Worm (Caenorhabditis elegans) whole organism, mixed stage, embryonic: Measurements from ENCODE around the gene ugt-62.

Source experiments
- M03D4.4 ChIP-seq: sonication (generic microtip); optimal IDR thresholded peaks from 2 replicates; lab custom pipeline; 2017; ENCODE audit warnings: mild to moderate bottlenecking, missing genetic modification characterization, missing compliant biosample characterization
- blmp-1 ChIP-seq: fragments of 150-350 bp; optimal IDR thresholded peaks from 2 replicates; lab custom pipeline; 2014; ENCODE audit warnings: missing biosample characterization, missing genetic modification characterization
- ceh-39 ChIP-seq: fragments of 150-350 bp; optimal IDR thresholded peaks from 2 replicates; lab custom pipeline; 2014; ENCODE audit warnings: missing biosample characterization, missing genetic modification characterization
- ces-1 ChIP-seq: fragments of 150-350 bp; optimal IDR thresholded peaks from 2 replicates; lab custom pipeline; 2014; ENCODE audit warnings: missing biosample characterization, missing genetic modification reagents, missing genetic modification characterization
- cnd-1 ChIP-seq: fragments of 200-800 bp; sonication (Bioruptor generic); optimal IDR thresholded peaks from 2 replicates; lab custom pipeline; 2018; ENCODE audit warnings: mild to moderate bottlenecking, missing genetic modification characterization, missing compliant biosample characterization
- drap-1 ChIP-seq: fragments of 200-800 bp; sonication (Bioruptor generic); optimal IDR thresholded peaks from 3 replicates; lab custom pipeline; 2018; ENCODE audit warnings: mild to moderate bottlenecking, missing genetic modification characterization, missing compliant biosample characterization
- elt-1 ChIP-seq: sonication (generic microtip); optimal IDR thresholded peaks from 2 replicates; lab custom pipeline; 2017; ENCODE audit warnings: missing genetic modification characterization, mild to moderate bottlenecking, missing compliant biosample characterization, antibody characterized with exemption, moderate library complexity, borderline replicate concordance; ENCODE audit not compliant: insufficient read depth
- elt-3 ChIP-seq: fragments of 150-350 bp; optimal IDR thresholded peaks from 2 replicates; lab custom pipeline; 2014; ENCODE audit warnings: missing biosample characterization, missing genetic modification characterization
- ham-2 ChIP-seq: fragments of 200-800 bp; sonication (Bioruptor generic); optimal IDR thresholded peaks from 2 replicates; lab custom pipeline; 2018; ENCODE audit warnings: mild to moderate bottlenecking, missing genetic modification characterization, missing compliant biosample characterization
- hlh-1 ChIP-seq: fragments of 150-350 bp; optimal IDR thresholded peaks from 2 replicates; lab custom pipeline; 2014; ENCODE audit warnings: missing biosample characterization, missing genetic modification reagents, missing genetic modification characterization
- lin-13 ChIP-seq: fragments of 150-350 bp; optimal IDR thresholded peaks from 2 replicates; lab custom pipeline; 2014; ENCODE audit warnings: missing biosample characterization, missing genetic modification characterization
- lin-32 ChIP-seq: fragments of 200-800 bp; sonication (Bioruptor generic); optimal IDR thresholded peaks from 2 replicates; lab custom pipeline; 2018; ENCODE audit warnings: mild to moderate bottlenecking, missing genetic modification characterization, missing compliant biosample characterization
- lsy-2 ChIP-seq: fragments of 150-350 bp; optimal IDR thresholded peaks from 2 replicates; lab custom pipeline; 2014; ENCODE audit warnings: missing biosample characterization, missing genetic modification characterization
- mab-5 ChIP-seq: fragments of 150-350 bp; optimal IDR thresholded peaks from 2 replicates; lab custom pipeline; 2014; ENCODE audit warnings: missing biosample characterization, missing genetic modification characterization
- mep-1 ChIP-seq: fragments of 150-350 bp; optimal IDR thresholded peaks from 2 replicates; lab custom pipeline; 2017; ENCODE audit warnings: missing biosample characterization, missing genetic modification reagents, missing genetic modification characterization, inconsistent platforms
- mls-2 ChIP-seq: sonication (generic microtip); optimal IDR thresholded peaks from 2 replicates; lab custom pipeline; 2016; ENCODE audit warnings: mild to moderate bottlenecking, missing genetic modification characterization, moderate library complexity, missing compliant biosample characterization
- nhr-2 ChIP-seq: fragments of 150-350 bp; optimal IDR thresholded peaks from 2 replicates; lab custom pipeline; 2014; ENCODE audit warnings: missing biosample characterization, missing genetic modification characterization
- nhr-237 ChIP-seq: fragments of 150-350 bp; optimal IDR thresholded peaks from 2 replicates; lab custom pipeline; 2014; ENCODE audit warnings: missing biosample characterization, missing genetic modification characterization
- nhr-28 ChIP-seq: fragments of 150-350 bp; optimal IDR thresholded peaks from 2 replicates; lab custom pipeline; 2014; ENCODE audit warnings: missing biosample characterization, missing genetic modification characterization
- pha-4 ChIP-seq: fragments of 150-350 bp; optimal IDR thresholded peaks from 2 replicates; lab custom pipeline; 2018; ENCODE audit warnings: missing biosample characterization, missing genetic modification reagents, missing genetic modification characterization
- sem-2 ChIP-seq: fragments of 200-800 bp; sonication (Bioruptor generic); optimal IDR thresholded peaks from 2 replicates; lab custom pipeline; 2018; ENCODE audit warnings: mild to moderate bottlenecking, missing genetic modification characterization, missing compliant biosample characterization
- snpc-4 ChIP-seq: fragments of 150-350 bp; optimal IDR thresholded peaks from 2 replicates; lab custom pipeline; 2014; ENCODE audit warnings: missing biosample characterization, missing genetic modification characterization
- sptf-1 ChIP-seq: sonication (generic microtip); optimal IDR thresholded peaks from 2 replicates; lab custom pipeline; 2017; ENCODE audit warnings: mild to moderate bottlenecking, missing genetic modification characterization, moderate library complexity, missing compliant biosample characterization
- unc-120 ChIP-seq: sonication (generic microtip); optimal IDR thresholded peaks from 2 replicates; lab custom pipeline; 2017; ENCODE audit warnings: missing genetic modification characterization, missing compliant biosample characterization; ENCODE audit not compliant: poor library complexity, severe bottlenecking
- unc-62 ChIP-seq: fragments of 150-350 bp; optimal IDR thresholded peaks from 2 replicates; lab custom pipeline; 2014; ENCODE audit warnings: missing biosample characterization, missing genetic modification reagents, missing genetic modification characterization
- zip-8 ChIP-seq: fragments of 150-350 bp; optimal IDR thresholded peaks from 2 replicates; lab custom pipeline; 2014; ENCODE audit warnings: missing biosample characterization, missing genetic modification characterization
- ztf-11 ChIP-seq: fragments of 150-350 bp; optimal IDR thresholded peaks from 2 replicates; lab custom pipeline; 2014; ENCODE audit warnings: missing biosample characterization, missing genetic modification characterization

Gene ugt-62

DNA sequence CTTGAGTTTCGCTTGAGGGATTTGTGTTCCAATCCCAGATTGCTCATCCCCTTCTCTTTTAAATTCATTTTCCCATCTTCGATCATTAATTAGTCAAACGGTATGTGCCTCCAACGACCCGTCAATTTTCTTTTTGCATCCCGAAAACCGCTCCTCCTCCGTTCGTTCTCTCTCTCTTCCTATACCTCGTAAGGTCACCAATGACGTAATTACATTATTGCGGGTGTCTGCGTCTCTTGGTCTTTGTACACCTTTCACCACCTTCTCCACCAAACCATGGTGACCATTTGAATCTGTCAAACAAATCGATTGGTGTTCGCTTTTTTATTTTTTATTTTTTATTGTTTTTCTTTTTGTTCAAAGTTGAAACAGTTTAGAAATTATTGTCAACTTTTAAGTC lies 25.2 kb downstream of the ugt-62 start:
- TF ChIP-seq zip-8 (tag; lab: Kevin White, UChicago) (peak; percentile 84), ces-1 (GFP tag; lab: Kevin White, UChicago) (peak; percentile 96), ham-2 (no peak), mep-1 (tag; lab: Kevin White, UChicago) (peak; percentile 55), ceh-39 (tag; lab: Kevin White, UChicago) (peak; percentile 41), nhr-2 (peak; percentile 64)

- TF ChIP-seq lsy-2 (tag; lab: Kevin White, UChicago) (no peak), ces-1 (GFP tag; lab: Kevin White, UChicago) (peak; percentile 14), hlh-1 (tag; lab: Kevin White, UChicago) (no peak), unc-120 (peak; percentile 25), lin-13 (tag; lab: Kevin White, UChicago) (no peak), drap-1 (GFP tag; lab: Kevin White, UChicago) (peak; percentile 23), ham-2 (no peak), sptf-1 (tag; lab: Kevin White, UChicago) (no peak), elt-1 (tag; lab: Kevin White, UChicago) (no peak), nhr-2 (no peak), mls-2 (tag; lab: Kevin White, UChicago) (peak; percentile 62), cnd-1 (tag; lab: Kevin White, UChicago) (peak; percentile 31), M03D4.4 (tag; lab: Kevin White, UChicago) (no peak), blmp-1 (tag; lab: Kevin White, UChicago) (no peak), sem-2 (GFP tag; lab: Kevin White, UChicago) (no peak), pha-4 (peak; percentile 6)
Measured at ce11 chrIII:4513926-4514325, 26.5 kb downstream of the ugt-62 start.

ce11 chrIII:4508064-4508905 lies 32.1 kb downstream of the ugt-62 start, which contains the start of the genes cct-5 and F25F2.1:
TSS of gene cct-5 (minus strand) at chrIII:4508114.
TSS of gene F25F2.1 (plus strand) at chrIII:4508855.
- TF ChIP-seq nhr-28 (tag; lab: Kevin White, UChicago) (no peak), drap-1 (GFP tag; lab: Kevin White, UChicago) (peak; percentile 8), M03D4.4 (tag; lab: Kevin White, UChicago) (no peak), unc-120 (no peak), mab-5 (tag; lab: Kevin White, UChicago) (no peak), cnd-1 (tag; lab: Kevin White, UChicago) (peak; percentile 7), ztf-11 (tag; lab: Kevin White, UChicago) (no peak), lin-32 (no peak), elt-1 (tag; lab: Kevin White, UChicago) (no peak), lin-13 (tag; lab: Kevin White, UChicago) (peak; percentile 50), unc-62 (GFP tag; lab: Kevin White, UChicago) (peak; percentile 34), mep-1 (tag; lab: Kevin White, UChicago) (peak; percentile 85), ces-1 (GFP tag; lab: Kevin White, UChicago) (peak; percentile 57), pha-4 (peak; percentile 30), nhr-237 (tag; lab: Kevin White, UChicago) (peak; percentile 65), lsy-2 (tag; lab: Kevin White, UChicago) (peak; percentile 91)

- no peak for TF ChIP-seq mep-1 (tag; lab: Kevin White, UChicago)
- TF ChIP-seq elt-1 (tag; lab: Kevin White, UChicago), result no peak
- TF ChIP-seq unc-62 (GFP tag; lab: Kevin White, UChicago), result no peak
- TF ChIP-seq elt-3 (tag; lab: Kevin White, UChicago), result no peak
- TF ChIP-seq snpc-4, result no peak
- no peak for TF ChIP-seq sptf-1 (tag; lab: Kevin White, UChicago)
- no peak for TF ChIP-seq drap-1 (GFP tag; lab: Kevin White, UChicago)
- TF ChIP-seq M03D4.4 (tag; lab: Kevin White, UChicago), result no peak
Measured at ce11 chrIII:4506590-4507128, 33.8 kb downstream of the ugt-62 start.

ce11 chrIII:4506140-4506539 lies 34.3 kb downstream of the ugt-62 start:
- no peak for TF ChIP-seq ztf-11 (tag; lab: Kevin White, UChicago)
- TF ChIP-seq, all 35 proteins: peak for 0
